Worm (Caenorhabditis elegans): ENCODE results near the gene C49F8.3.

DNA sequence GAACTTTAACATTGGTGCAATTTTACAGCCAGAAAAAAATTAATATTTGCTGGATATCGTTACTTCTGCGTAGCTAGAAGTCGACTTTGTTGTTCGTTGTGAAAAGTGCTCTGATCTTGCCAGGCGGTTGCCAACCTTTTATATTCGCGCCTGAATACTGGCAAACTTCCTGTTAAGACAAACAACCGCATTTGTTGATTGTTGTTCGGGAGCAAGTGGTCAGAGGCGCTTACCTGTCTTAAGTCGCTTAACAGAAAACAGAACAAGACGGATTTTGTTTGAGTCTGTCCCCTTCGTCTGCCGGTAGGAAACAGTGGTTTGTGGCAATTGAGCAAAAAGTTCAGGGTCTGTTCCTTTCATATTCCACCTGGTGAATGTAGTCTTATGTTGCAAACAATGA is 24.9 kb downstream of the C49F8.3 start, which contains the start of gene C49F8.15:
- TF ChIP-seq unc-39 (tag; optimal IDR thresholded peaks at IDR 0.05) (no peak), unc-62 (GFP tag; optimal IDR thresholded peaks at IDR 0.05) (no peak), mls-2 (tag; optimal IDR thresholded peaks at IDR 0.05) (no peak), nhr-28 (tag; optimal IDR thresholded peaks at IDR 0.05) (no peak)
